Worm (Caenorhabditis elegans): ENCODE data around the gene nurf-1.

nurf-1 gene

ce11 chrII:14383644-14384043 is 6.9 kb upstream of the nurf-1 start, which contains the start of gene mes-2 (continued):
- TF ChIP-seq C16A3.4 (tag; optimal IDR thresholded peaks at IDR 0.05), result peak; percentile 93
- peak; percentile 77 for TF ChIP-seq snpc-4 (tag; optimal IDR thresholded peaks at IDR 0.05)
- TF ChIP-seq elt-2 (tag; optimal IDR thresholded peaks at IDR 0.05), result peak; percentile 35
- TF ChIP-seq pax-3 (tag; optimal IDR thresholded peaks at IDR 0.05), result peak; percentile 26
- peak; percentile 86 for TF ChIP-seq mep-1 (tag; optimal IDR thresholded peaks at IDR 0.05)
- TF ChIP-seq unc-98 (GFP tag; IDR thresholded peaks at IDR 0.05), result no peak
- peak; percentile 26 for TF ChIP-seq C04F5.9 (tag; optimal IDR thresholded peaks at IDR 0.05)
- no peak for TF ChIP-seq aha-1 (tag; optimal IDR thresholded peaks at IDR 0.05)
- no peak for TF ChIP-seq ets-5 (GFP tag; IDR thresholded peaks at IDR 0.05)

- TF ChIP-seq dpl-1 (GFP tag; optimal IDR thresholded peaks at IDR 0.05) (no peak), unc-62 (GFP tag; optimal IDR thresholded peaks at IDR 0.05) (no peak), lin-14 (GFP tag; optimal IDR thresholded peaks at IDR 0.05) (no peak), unc-98 (GFP tag; IDR thresholded peaks at IDR 0.05) (no peak), ceh-63 (GFP tag; optimal IDR thresholded peaks at IDR 0.05) (no peak)
Observed at ce11 chrII:14388213-14388612, 2.3 kb upstream of the nurf-1 start, which contains the start of gene F26H11.8. Gene F26H11.8, plus strand, starts transcription at chrII:14388513.

- no peak for TF ChIP-seq irx-1 (tag; optimal IDR thresholded peaks at IDR 0.05)
- no peak for TF ChIP-seq rnt-1 (tag; optimal IDR thresholded peaks at IDR 0.05)
- no peak for TF ChIP-seq nhr-84 (tag; optimal IDR thresholded peaks at IDR 0.05)
- TF ChIP-seq efl-1 (optimal IDR thresholded peaks at IDR 0.05), result no peak
- no peak for TF ChIP-seq efl-1 (GFP tag; optimal IDR thresholded peaks at IDR 0.05 in 1 of 2)
- TF ChIP-seq nhr-12 (tag; optimal IDR thresholded peaks at IDR 0.05), result no peak
- no peak for TF ChIP-seq Y116A8C.19 (tag; optimal IDR thresholded peaks at IDR 0.05; ENCODE audit: borderline replicate concordance)
- no peak for TF ChIP-seq lin-14 (GFP tag; optimal IDR thresholded peaks at IDR 0.05)
- no peak for TF ChIP-seq nhr-71 (tag; optimal IDR thresholded peaks at IDR 0.05)
- TF ChIP-seq unc-130 (tag; optimal IDR thresholded peaks at IDR 0.05), result no peak
- no peak for TF ChIP-seq ztf-4 (tag; optimal IDR thresholded peaks at IDR 0.05)
- TF ChIP-seq nhr-47 (tag; optimal IDR thresholded peaks at IDR 0.05), result no peak
- TF ChIP-seq fkh-10 (GFP tag; optimal IDR thresholded peaks at IDR 0.05), result no peak
Observed at ce11 chrII:14393766-14394165, 3.3 kb downstream of the nurf-1 start.

- peak in 1 of 2 experiments; percentile 48 for TF ChIP-seq ztf-11 (tag; optimal IDR thresholded peaks at IDR 0.05)
- peak; percentile 64 for TF ChIP-seq ztf-4 (tag; optimal IDR thresholded peaks at IDR 0.05)
- TF ChIP-seq nhr-11 (tag; optimal IDR thresholded peaks at IDR 0.05), result no peak
- peak; percentile 72 for TF ChIP-seq lir-3 (tag; optimal IDR thresholded peaks at IDR 0.05; ENCODE audit: poor library complexity)
- TF ChIP-seq jun-1 (tag; optimal IDR thresholded peaks at IDR 0.05), result peak; percentile 56
- peak; percentile 94 for TF ChIP-seq C16A3.4 (tag; optimal IDR thresholded peaks at IDR 0.05)
- no peak for TF ChIP-seq aha-1 (tag; optimal IDR thresholded peaks at IDR 0.05)
- TF ChIP-seq nhr-77 (tag; optimal IDR thresholded peaks at IDR 0.05), result peak; percentile 88
- no peak for TF ChIP-seq hlh-17 (GFP tag; optimal IDR thresholded peaks at IDR 0.05; ENCODE audit: borderline replicate concordance)
- TF ChIP-seq blmp-1 (tag; optimal IDR thresholded peaks at IDR 0.05), result peak; percentile 75
- TF ChIP-seq unc-130 (tag; optimal IDR thresholded peaks at IDR 0.05), result peak; percentile 99
- peak; percentile 64 for TF ChIP-seq fkh-10 (GFP tag; optimal IDR thresholded peaks at IDR 0.05)
- no peak for TF ChIP-seq elt-2 (tag; optimal IDR thresholded peaks at IDR 0.05)
- no peak for TF ChIP-seq sup-37 (GFP tag; optimal IDR thresholded peaks at IDR 0.05)
- TF ChIP-seq nhr-85 (tag), result peak; percentile 93
- peak; percentile 94 for TF ChIP-seq nhr-71 (tag; optimal IDR thresholded peaks at IDR 0.05)
- no peak for TF ChIP-seq nhr-76 (tag; optimal IDR thresholded peaks at IDR 0.05)
- peak; percentile 55 for TF ChIP-seq pax-3 (tag; optimal IDR thresholded peaks at IDR 0.05)
- TF ChIP-seq nhr-19 (GFP tag; conservative IDR thresholded peaks at IDR 0.05), result peak; percentile 80
- peak; percentile 88 for TF ChIP-seq xbp-1 (tag; optimal IDR thresholded peaks at IDR 0.05)
- peak; percentile 86 for TF ChIP-seq tbx-2 (tag; optimal IDR thresholded peaks at IDR 0.05)
- no peak for TF ChIP-seq unc-98 (GFP tag; IDR thresholded peaks at IDR 0.05)
- peak; percentile 39 for TF ChIP-seq aly-2 (tag; optimal IDR thresholded peaks at IDR 0.05)
- peak; percentile 87 to 90 for TF ChIP-seq efl-1 (optimal IDR thresholded peaks at IDR 0.05)
- peak; percentile 84 to 98 for TF ChIP-seq efl-1 (GFP tag; optimal IDR thresholded peaks at IDR 0.05 in 1 of 2)
- no peak for TF ChIP-seq Y116A8C.19 (tag; optimal IDR thresholded peaks at IDR 0.05; ENCODE audit: borderline replicate concordance)
- TF ChIP-seq mab-9 (GFP tag; IDR thresholded peaks at IDR 0.05), result no peak
- no peak for TF ChIP-seq ceh-63 (GFP tag; optimal IDR thresholded peaks at IDR 0.05)
- no peak for TF ChIP-seq C34B4.2 (tag; optimal IDR thresholded peaks at IDR 0.05)
- TF ChIP-seq isw-1 (GFP tag; IDR thresholded peaks at IDR 0.05), result peak; percentile 74
- peak; percentile 84 for TF ChIP-seq dsc-1 (tag; optimal IDR thresholded peaks at IDR 0.05)
- peak; percentile 90 for TF ChIP-seq fkh-8 (tag; optimal IDR thresholded peaks at IDR 0.05)
- no peak for TF ChIP-seq unc-30 (tag; optimal IDR thresholded peaks at IDR 0.05)
- TF ChIP-seq nhr-47 (tag; optimal IDR thresholded peaks at IDR 0.05), result peak; percentile 89
Observed at ce11 chrII:14399595-14399994, 9.1 kb downstream of the nurf-1 start.

All from whole organism, L1 larva.